Fruit fly (Drosophila melanogaster): ENCODE measurements around the gene Ubx.

Gene Ubx

dm6 chr3R:16704226-16704625 is 30.0 kb downstream of the Ubx start (continued):
- TF ChIP-seq CG15696 (tag; optimal IDR thresholded peaks at IDR 0.05) (no peak), lab (GFP tag; optimal IDR thresholded peaks at IDR 0.05) (peak; percentile 61), dpn (GFP tag; optimal IDR thresholded peaks at IDR 0.05) (peak; percentile 20 to 48), CG11085 (GFP tag; IDR thresholded peaks at IDR 0.05) (no peak), CG14965 (GFP tag; optimal IDR thresholded peaks at IDR 0.05; ENCODE audit: borderline replicate concordance) (no peak), CG3407 (GFP tag; optimal IDR thresholded peaks at IDR 0.05) (no peak), Atf3 (GFP tag; optimal IDR thresholded peaks at IDR 0.05) (peak; percentile 13), cad (GFP tag; optimal IDR thresholded peaks at IDR 0.05) (no peak), HmgD (GFP tag; optimal IDR thresholded peaks at IDR 0.05) (no peak), CG15269 (tag; optimal IDR thresholded peaks at IDR 0.05) (peak; percentile 53), otp (GFP tag; IDR thresholded peaks at IDR 0.05) (peak; percentile 67; the same call in 2 of the 3 replicates), Max (GFP tag; optimal IDR thresholded peaks at IDR 0.05) (no peak), CG12219 (GFP tag; optimal IDR thresholded peaks at IDR 0.05) (no peak), peb (GFP tag; IDR thresholded peaks at IDR 0.05) (no peak), CG8478 (optimal IDR thresholded peaks at IDR 0.05) (no peak), CG1832 (GFP tag; optimal IDR thresholded peaks at IDR 0.05) (no peak), Optix (GFP tag; IDR thresholded peaks at IDR 0.05) (peak; percentile 55; the same call in 1 of the 3 replicates), CG31441 (GFP tag; IDR thresholded peaks at IDR 0.05) (peak; percentile 23; the same call in 1 of the 2 replicates), seq (GFP tag; IDR thresholded peaks at IDR 0.05) (peak; percentile 43; the same call in 1 of the 2 replicates), CG10147 (GFP tag; optimal IDR thresholded peaks at IDR 0.05) (no peak), CG9876 (GFP tag; optimal IDR thresholded peaks at IDR 0.05) (no peak), CG1647 (GFP tag; optimal IDR thresholded peaks at IDR 0.05) (no peak), Hand (GFP tag; optimal IDR thresholded peaks at IDR 0.05) (no peak), CG10274 (GFP tag; optimal IDR thresholded peaks at IDR 0.05) (no peak), CG10654 (GFP tag; optimal IDR thresholded peaks at IDR 0.05) (no peak), CG10209 (GFP tag; optimal IDR thresholded peaks at IDR 0.05) (peak; percentile 32), Six4 (GFP tag; optimal IDR thresholded peaks at IDR 0.05) (peak; percentile 7), HLH3B (GFP tag; IDR thresholded peaks at IDR 0.05) (no peak; the same call in 1 of the 2 replicates), CG12744 (GFP tag; optimal IDR thresholded peaks at IDR 0.05) (no peak), CG3163 (GFP tag; optimal IDR thresholded peaks at IDR 0.05) (no peak), salm (tag; optimal IDR thresholded peaks at IDR 0.05) (no peak), CG11247 (GFP tag; IDR thresholded peaks at IDR 0.05) (no peak), MESR4 (GFP tag; optimal IDR thresholded peaks at IDR 0.05) (no peak), CG9727 (GFP tag; optimal IDR thresholded peaks at IDR 0.05) (peak; percentile 21), zen2 (GFP tag; IDR thresholded peaks at IDR 0.05; ENCODE audit: partially characterized antibody) (no peak), CG17912 (GFP tag; optimal IDR thresholded peaks at IDR 0.05) (no peak), crc (GFP tag; optimal IDR thresholded peaks at IDR 0.05) (peak; percentile 7), Fer3 (tag; optimal IDR thresholded peaks at IDR 0.05) (peak; percentile 29), CG12299 (tag; optimal IDR thresholded peaks at IDR 0.05) (no peak), CG10565 (GFP tag; optimal IDR thresholded peaks at IDR 0.05) (no peak), Fer1 (GFP tag; optimal IDR thresholded peaks at IDR 0.05) (no peak), Mes4 (GFP tag; optimal IDR thresholded peaks at IDR 0.05) (no peak), CG31224 (GFP tag; IDR thresholded peaks at IDR 0.05) (no peak), CG2202 (tag; optimal IDR thresholded peaks at IDR 0.05) (no peak), slp2 (GFP tag; optimal IDR thresholded peaks at IDR 0.05) (no peak), CG2120 (GFP tag; optimal IDR thresholded peaks at IDR 0.05) (peak; percentile 73), gcm (GFP tag; optimal IDR thresholded peaks at IDR 0.05) (no peak), Ptx1 (GFP tag; IDR thresholded peaks at IDR 0.05) (peak; percentile 55), prd (optimal IDR thresholded peaks at IDR 0.05) (no peak), prd (GFP tag; IDR thresholded peaks at IDR 0.05) (peak; percentile 63; the same call in 2 of the 3 replicates), CG3726 (GFP tag; IDR thresholded peaks at IDR 0.05) (no peak), Doc3 (GFP tag; IDR thresholded peaks at IDR 0.05; ENCODE audit: partially characterized antibody) (no peak)

Measured in whole organism, embryonic.